Fruit fly (Drosophila melanogaster): ENCODE data around the gene CG13898.

DNA sequence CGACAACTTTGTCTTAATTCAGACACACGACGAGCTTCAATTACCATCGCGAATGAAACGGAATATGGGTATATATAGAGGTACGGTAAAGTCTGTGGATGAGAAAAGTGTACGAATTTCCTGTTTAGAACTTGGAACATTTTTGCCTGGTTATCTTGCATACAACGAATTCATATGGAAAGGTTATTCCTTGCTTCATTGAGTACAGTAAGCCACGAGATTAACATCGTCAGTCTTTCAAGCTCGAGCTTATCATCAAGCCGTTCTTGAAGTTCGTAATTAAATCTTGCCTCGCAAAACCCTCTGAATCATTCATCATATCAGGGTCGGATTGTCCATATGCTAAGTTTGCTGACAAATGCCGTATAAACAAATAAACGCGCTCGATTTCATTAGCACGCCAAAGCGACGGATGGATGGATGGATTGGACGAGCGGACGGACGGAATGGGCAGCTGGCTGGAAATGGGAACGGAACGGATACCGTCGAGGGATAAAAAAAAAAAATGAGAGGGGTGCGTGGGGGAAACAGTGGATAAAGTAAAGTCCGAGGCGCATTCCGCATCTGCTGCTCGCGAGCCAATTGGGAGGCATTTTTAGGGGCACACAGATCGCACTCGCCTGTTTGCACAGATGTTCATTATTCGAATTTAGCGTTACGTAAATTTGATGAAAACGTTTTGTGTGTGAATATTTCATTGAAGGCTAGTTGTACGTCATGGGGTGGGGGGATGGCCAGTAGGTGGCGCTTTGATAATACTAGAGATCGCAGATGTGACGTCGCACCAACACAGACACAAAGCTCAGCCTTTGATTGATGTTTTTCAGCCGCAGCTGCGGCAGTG is 29.4 kb downstream of the CG13898 start:
- no peak for TF ChIP-seq pan (optimal IDR thresholded peaks at IDR 0.05)
- TF ChIP-seq psq (optimal IDR thresholded peaks at IDR 0.05), result no peak

Measured in whole organism.